Fruit fly (Drosophila melanogaster) whole organism, prepupa: ENCODE results near the gene Tpt.
A peak's percentile ranks its signal among the peaks of the same experiment; 100 is the strongest.

Experiments
- Blimp-1 ChIP-seq: fragments of 200-800 bp; sonication (Bioruptor generic); optimal IDR thresholded peaks from 3 replicates; lab custom pipeline; 2017; ENCODE audit warnings: missing biosample characterization, missing genetic modification characterization, mild to moderate bottlenecking, moderate library complexity, missing genetic modification reagents
- CG10631 ChIP-seq: fragments of 200-800 bp; sonication (Bioruptor generic); optimal IDR thresholded peaks from 2 replicates; lab custom pipeline; 2016; ENCODE audit warnings: missing biosample characterization, missing genetic modification characterization
- CG11762 ChIP-seq: fragments of 200-800 bp; sonication (Bioruptor generic); optimal IDR thresholded peaks from 3 replicates; lab custom pipeline; 2016; ENCODE audit warnings: missing biosample characterization, missing genetic modification characterization; ENCODE audit not compliant: insufficient read depth
- CG16779 ChIP-seq: fragments of 200-800 bp; sonication (Bioruptor generic); optimal IDR thresholded peaks from 3 replicates; lab custom pipeline; 2017; ENCODE audit warnings: missing biosample characterization, mild to moderate bottlenecking, missing genetic modification characterization
- CG3919 ChIP-seq: fragments of 200-800 bp; sonication (Bioruptor generic); optimal IDR thresholded peaks from 3 replicates; lab custom pipeline; 2016; ENCODE audit warnings: missing biosample characterization, missing genetic modification characterization
- CG6276 ChIP-seq: fragments of 200-800 bp; sonication (Bioruptor generic); optimal IDR thresholded peaks from 2 replicates; lab custom pipeline; 2017; ENCODE audit warnings: missing biosample characterization, mild to moderate bottlenecking, missing genetic modification characterization
- CG9139 ChIP-seq: fragments of 200-800 bp; sonication (Bioruptor generic); optimal IDR thresholded peaks from 3 replicates; lab custom pipeline; 2017; ENCODE audit warnings: missing biosample characterization, mild to moderate bottlenecking, missing genetic modification characterization
- Eip93F ChIP-seq: fragments of 200-800 bp; sonication (Bioruptor generic); optimal IDR thresholded peaks from 2 replicates; lab custom pipeline; 2016; ENCODE audit warnings: missing biosample characterization, mild to moderate bottlenecking, missing genetic modification characterization
- Ets96B ChIP-seq: fragments of 200-800 bp; optimal IDR thresholded peaks from 2 replicates; lab custom pipeline; 2019; ENCODE audit warnings: missing biosample characterization, mild to moderate bottlenecking, missing genetic modification characterization, moderate library complexity
- Hr39 ChIP-seq: fragments of 200-800 bp; sonication (Bioruptor generic); optimal IDR thresholded peaks from 2 replicates; lab custom pipeline; 2016; ENCODE audit warnings: missing biosample characterization, missing genetic modification characterization
- dac ChIP-seq: fragments of 200-800 bp; sonication (Bioruptor generic); optimal IDR thresholded peaks from 2 replicates; lab custom pipeline; 2017; ENCODE audit warnings: missing biosample characterization, mild to moderate bottlenecking, missing genetic modification characterization
- esn ChIP-seq: fragments of 200-800 bp; sonication (Bioruptor generic); optimal IDR thresholded peaks from 2 replicates; lab custom pipeline; 2016; ENCODE audit warnings: missing biosample characterization, mild to moderate bottlenecking, missing genetic modification characterization, moderate library complexity
- svp ChIP-seq: fragments of 200-800 bp; sonication (Bioruptor generic); peaks from one replicate; lab custom pipeline; 2016; ENCODE audit warnings: missing biosample characterization, missing genetic modification characterization
- topi ChIP-seq: fragments of 200-800 bp; sonication (Bioruptor generic); optimal IDR thresholded peaks from 3 replicates; lab custom pipeline; 2016; ENCODE audit warnings: missing biosample characterization, missing genetic modification characterization

DNA sequence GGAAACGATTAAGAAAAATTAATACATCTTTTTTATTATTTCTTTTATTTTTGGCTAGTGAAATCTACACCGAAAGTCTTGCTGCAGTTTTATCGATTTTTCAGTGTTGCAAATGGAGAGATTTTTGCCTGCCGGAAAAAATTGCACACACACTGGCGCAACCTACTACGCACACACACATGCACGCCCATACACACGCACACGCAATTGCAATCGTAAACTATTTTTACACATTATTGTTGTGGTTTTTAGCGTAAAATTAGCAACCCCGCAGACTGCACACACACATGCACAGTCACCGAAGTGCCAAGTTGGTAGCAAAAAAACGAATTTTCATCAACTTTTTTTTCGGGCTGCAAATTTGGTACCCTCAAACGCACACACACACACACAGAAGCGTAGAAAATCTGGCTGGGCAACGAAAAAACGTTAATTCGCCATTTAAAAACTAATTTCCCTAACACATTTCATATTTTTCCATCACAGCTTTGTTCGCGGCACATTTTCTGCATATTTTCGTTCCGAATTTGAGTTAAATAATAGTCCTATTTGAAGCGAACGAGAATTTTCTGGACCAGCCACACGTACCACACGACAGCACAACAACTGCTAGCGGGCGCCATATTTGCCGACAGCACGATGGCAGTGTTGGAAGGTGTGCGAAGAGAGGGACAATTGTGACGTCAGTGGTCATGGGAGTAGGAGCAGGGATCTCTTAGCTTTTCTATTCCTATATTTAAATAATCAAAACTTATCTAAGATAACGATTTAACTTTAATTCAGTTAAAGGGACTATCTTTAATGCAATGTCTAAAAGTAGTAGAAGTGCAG lies 36.9 kb upstream of the Tpt start, which contains the start of gene Unr:
- TF ChIP-seq Hr39 (GFP tag; lab: Kevin White, UChicago) (peak; percentile 79), CG3919 (GFP tag; lab: Kevin White, UChicago) (peak; percentile 89), CG10631 (GFP tag; lab: Kevin White, UChicago) (peak; percentile 77), CG11762 (peak; percentile 47), Blimp-1 (GFP tag; lab: Kevin White, UChicago) (no peak), svp (GFP tag; lab: Kevin White, UChicago) (peak; percentile 92), CG16779 (tag; lab: Kevin White, UChicago) (no peak), Ets96B (tag; lab: Kevin White, UChicago) (peak; percentile 60), CG9139 (GFP tag; lab: Kevin White, UChicago) (peak; percentile 53), Eip93F (GFP tag; lab: Kevin White, UChicago) (no peak), CG6276 (GFP tag; lab: Kevin White, UChicago) (no peak), dac (peak; percentile 22), topi (peak; percentile 77), esn (GFP tag; lab: Kevin White, UChicago) (peak; percentile 86)
